Fruit fly (Drosophila melanogaster): ENCODE measurements around the gene Gbeta76C.

DNA sequence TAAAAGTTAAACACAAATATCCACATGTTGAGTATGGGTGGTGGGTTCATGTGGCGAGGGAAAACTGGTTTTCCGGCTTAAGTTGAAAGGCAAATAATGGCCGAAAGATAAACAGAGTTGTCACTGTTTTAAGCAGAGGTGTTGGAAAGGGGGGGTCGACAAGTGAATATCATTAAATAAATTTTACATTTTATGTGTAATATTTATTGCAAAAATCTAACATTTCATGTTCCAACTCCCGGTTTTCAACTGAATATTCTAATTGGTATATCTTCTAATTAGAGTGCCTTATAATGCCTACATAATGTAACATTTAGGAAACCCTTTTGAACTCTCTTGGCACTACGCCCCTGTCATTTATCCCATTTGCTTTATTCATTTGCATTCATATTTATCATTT lies 31.5 kb upstream of the Gbeta76C start:
- TF ChIP-seq lz (GFP tag; optimal IDR thresholded peaks at IDR 0.05) = no peak
- TF ChIP-seq Hr39 (GFP tag; optimal IDR thresholded peaks at IDR 0.05) = no peak
- no peak for TF ChIP-seq CG31627 (GFP tag; optimal IDR thresholded peaks at IDR 0.05)
- TF ChIP-seq Ets96B (tag; optimal IDR thresholded peaks at IDR 0.05) = no peak
- TF ChIP-seq CG32006 (GFP tag; optimal IDR thresholded peaks at IDR 0.05) = no peak
- no peak for TF ChIP-seq fd59A (GFP tag; optimal IDR thresholded peaks at IDR 0.05)
- no peak for TF ChIP-seq Gug (GFP tag; IDR thresholded peaks at IDR 0.05)
- TF ChIP-seq eg (GFP tag; IDR thresholded peaks at IDR 0.05) = no peak
- no peak for TF ChIP-seq esn (GFP tag; optimal IDR thresholded peaks at IDR 0.05)
- no peak for TF ChIP-seq Lpt (GFP tag; optimal IDR thresholded peaks at IDR 0.05)
- no peak for TF ChIP-seq ss (GFP tag; optimal IDR thresholded peaks at IDR 0.05)
- no peak for TF ChIP-seq CG6854 (GFP tag; optimal IDR thresholded peaks at IDR 0.05)
- TF ChIP-seq achi (GFP tag; optimal IDR thresholded peaks at IDR 0.05) = no peak
